Worm (Caenorhabditis elegans): ENCODE results near the gene F37C12.21.

F37C12.21 gene

DNA sequence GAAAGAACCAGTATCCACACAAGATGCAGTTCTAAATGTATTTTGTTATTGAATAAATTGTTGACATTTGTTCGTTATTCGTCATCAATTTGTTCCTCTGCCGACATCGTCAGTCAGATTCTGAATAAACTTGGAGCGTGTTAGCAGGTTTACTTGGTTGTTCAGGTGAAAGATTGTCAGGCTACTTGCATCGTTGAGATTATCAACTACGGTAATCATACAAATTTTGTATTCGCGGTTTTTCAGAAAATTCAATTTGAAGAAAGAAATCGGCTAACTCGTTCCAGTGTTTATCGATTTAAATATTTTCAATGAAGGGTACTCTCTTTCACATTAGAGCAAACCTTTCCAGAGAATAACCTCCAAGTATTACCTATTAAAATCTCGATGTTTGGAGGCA is 21.6 kb downstream of the F37C12.21 start, which contains the start of gene R151.2 (continued):
- TF ChIP-seq ama-1 (optimal IDR thresholded peaks at IDR 0.05) (no peak), ama-1 (GFP tag; optimal IDR thresholded peaks at IDR 0.05) (peak in 1 of 2 experiments; percentile 61), snpc-4 (GFP tag; optimal IDR thresholded peaks at IDR 0.05) (no peak), snpc-4 (tag; optimal IDR thresholded peaks at IDR 0.05) (peak in 1 of 4 experiments; percentile 3), madf-10 (tag; optimal IDR thresholded peaks at IDR 0.05) (no peak), rcor-1 (GFP tag; IDR thresholded peaks at IDR 0.05) (no peak; the same call in 1 of the 2 replicates), nfya-2 (GFP tag; IDR thresholded peaks at IDR 0.05) (no peak), tlf-1 (GFP tag; optimal IDR thresholded peaks at IDR 0.05) (peak; percentile 36), D2030.7 (GFP tag; IDR thresholded peaks at IDR 0.05) (no peak), ztf-6 (GFP tag; IDR thresholded peaks at IDR 0.05) (no peak), somi-1 (GFP tag; optimal IDR thresholded peaks at IDR 0.05) (no peak), pha-4 (tag; optimal IDR thresholded peaks at IDR 0.05) (no peak), athp-1 (tag; optimal IDR thresholded peaks at IDR 0.05) (peak; percentile 12), B0261.1 (tag; optimal IDR thresholded peaks at IDR 0.05) (no peak), sptf-2 (GFP tag; optimal IDR thresholded peaks at IDR 0.05) (no peak), lin-54 (GFP tag; optimal IDR thresholded peaks at IDR 0.05) (peak; percentile 53), ccch-3 (GFP tag; optimal IDR thresholded peaks at IDR 0.05) (no peak), F49E8.2 (tag; optimal IDR thresholded peaks at IDR 0.05; ENCODE audit: insufficient read depth) (peak; percentile 57), snpc-1.3 (tag; optimal IDR thresholded peaks at IDR 0.05; ENCODE audit: insufficient read depth) (no peak), F23B12.7 (tag; optimal IDR thresholded peaks at IDR 0.05; ENCODE audit: insufficient read depth) (no peak), F22D6.2 (tag; optimal IDR thresholded peaks at IDR 0.05) (no peak), ztf-28 (GFP tag; IDR thresholded peaks at IDR 0.05) (no peak), nhr-90 (tag; optimal IDR thresholded peaks at IDR 0.05) (no peak), xnd-1 (tag; optimal IDR thresholded peaks at IDR 0.05) (no peak), hsf-1 (GFP tag; IDR thresholded peaks at IDR 0.05) (0 out of 2 replicates have a peak, but pooled peaks have one; percentile 5), T07F8.4 (tag; optimal IDR thresholded peaks at IDR 0.05) (no peak), attf-5 (GFP tag; optimal IDR thresholded peaks at IDR 0.05) (no peak), repo-1 (tag; optimal IDR thresholded peaks at IDR 0.05) (no peak), Y95B8A.8 (GFP tag; IDR thresholded peaks at IDR 0.05) (no peak), dox-1 (GFP tag; IDR thresholded peaks at IDR 0.05) (0 out of 2 replicates have a peak, but pooled peaks have one; percentile 12), zim-3 (tag; optimal IDR thresholded peaks at IDR 0.05) (no peak), lin-26 (GFP tag; IDR thresholded peaks at IDR 0.05) (0 out of 2 replicates have a peak, but pooled peaks have one; percentile 39), rec-8 (tag; optimal IDR thresholded peaks at IDR 0.05) (peak in 1 of 2 experiments; percentile 4), madf-3 (GFP tag; IDR thresholded peaks at IDR 0.05) (peak; percentile 62; the same call in 1 of the 2 replicates), lag-1 (GFP tag; IDR thresholded peaks at IDR 0.05) (no peak), unc-62 (GFP tag; optimal IDR thresholded peaks at IDR 0.05) (no peak), T26A5.8 (tag; optimal IDR thresholded peaks at IDR 0.05) (no peak), lin-40 (tag; optimal IDR thresholded peaks at IDR 0.05) (no peak), tbx-9 (tag; optimal IDR thresholded peaks at IDR 0.05; ENCODE audit: borderline replicate concordance) (no peak), zfh-2 (GFP tag; conservative IDR thresholded peaks at IDR 0.05) (no peak), F33H1.4 (GFP tag; IDR thresholded peaks at IDR 0.05) (peak; percentile 38), mel-28 (tag; optimal IDR thresholded peaks at IDR 0.05; ENCODE audit: borderline replicate concordance) (no peak)

Data from whole organism, young adult.